Fruit fly (Drosophila melanogaster): ENCODE results near the gene CG33783.

Gene CG33783

DNA sequence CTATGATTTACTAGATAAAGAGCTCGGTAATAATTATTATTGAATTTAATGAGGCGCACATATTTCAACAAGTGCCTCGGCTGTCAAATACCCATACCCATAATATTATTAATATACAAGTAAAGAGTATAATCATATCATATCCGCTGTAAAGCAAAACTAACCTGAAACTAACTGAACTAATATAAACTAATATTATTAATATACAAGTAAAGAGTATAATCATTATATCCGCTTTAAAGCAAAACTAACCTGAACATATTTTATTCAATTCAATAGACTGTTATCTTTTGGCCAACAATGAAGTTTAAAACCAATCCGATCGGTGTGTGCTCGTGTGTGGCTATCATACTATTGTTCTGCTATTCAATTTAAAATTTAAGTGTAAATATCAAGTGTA is at the start of gene CG33783:
Gene CG33783, plus strand, starts transcription at position 301 of the 400 bp plus-strand sequence.
- TF ChIP-seq CTCF (optimal IDR thresholded peaks at IDR 0.05) (no peak), CG8478 (optimal IDR thresholded peaks at IDR 0.05) (no peak)

DNA sequence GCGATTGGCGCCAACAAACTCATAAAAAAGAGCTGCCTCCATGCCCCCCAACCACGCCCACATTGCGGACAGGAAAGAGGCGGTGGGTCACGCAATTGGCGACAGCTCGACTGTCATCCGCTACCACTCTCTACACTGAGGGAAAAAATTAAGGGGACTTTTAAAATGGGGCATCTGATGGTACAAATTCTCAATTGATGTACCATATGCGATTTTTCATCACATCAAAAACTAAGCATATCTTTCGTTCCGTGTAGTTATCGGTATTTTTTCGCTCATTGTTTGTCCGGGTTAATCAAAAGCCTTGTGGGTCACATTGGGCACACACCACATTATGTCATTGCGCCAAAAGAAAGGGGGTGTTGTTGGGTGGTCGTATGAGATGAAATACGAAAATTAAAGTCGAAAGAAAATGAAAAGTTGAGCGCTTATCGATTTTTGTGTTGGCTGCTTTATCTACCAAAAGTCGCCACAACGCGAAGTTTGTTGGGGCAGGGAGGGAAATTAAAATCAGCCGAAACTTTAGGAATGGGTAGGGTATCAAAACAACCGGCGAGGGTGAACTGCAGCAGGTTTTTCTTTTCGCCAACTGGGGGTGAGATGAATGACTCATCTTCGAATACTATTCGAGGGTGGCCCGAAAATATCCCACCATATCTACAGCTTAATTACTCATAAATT is 42.4 kb upstream of the CG33783 start:
- TF ChIP-seq CG8478 (optimal IDR thresholded peaks at IDR 0.05) (no peak), CTCF (optimal IDR thresholded peaks at IDR 0.05) (no peak)

DNA sequence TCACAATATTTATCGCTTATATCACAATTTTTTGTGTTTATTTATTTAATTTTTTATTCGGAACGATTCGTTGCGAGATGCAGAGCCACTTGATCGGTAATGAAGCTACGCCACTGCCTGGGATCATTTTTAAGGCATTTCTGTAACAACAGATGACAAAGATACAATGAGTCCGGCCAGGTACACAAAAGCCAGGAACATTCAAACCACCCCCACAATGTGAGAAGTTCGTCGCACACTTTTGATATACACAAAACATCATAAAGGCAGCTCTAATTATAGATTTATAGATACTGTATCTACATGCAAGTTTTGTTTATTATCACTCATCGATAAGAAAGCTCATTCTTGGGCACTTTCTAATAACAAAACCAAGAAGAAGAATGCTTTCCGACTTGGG is 41.5 kb upstream of the CG33783 start, which contains the start of gene CG31407:
Gene CG31407, minus strand, starts transcription at position 101 of the 400 bp plus-strand sequence.
- TF ChIP-seq CG8478 (optimal IDR thresholded peaks at IDR 0.05) = no peak
- TF ChIP-seq CTCF (optimal IDR thresholded peaks at IDR 0.05) = no peak

DNA sequence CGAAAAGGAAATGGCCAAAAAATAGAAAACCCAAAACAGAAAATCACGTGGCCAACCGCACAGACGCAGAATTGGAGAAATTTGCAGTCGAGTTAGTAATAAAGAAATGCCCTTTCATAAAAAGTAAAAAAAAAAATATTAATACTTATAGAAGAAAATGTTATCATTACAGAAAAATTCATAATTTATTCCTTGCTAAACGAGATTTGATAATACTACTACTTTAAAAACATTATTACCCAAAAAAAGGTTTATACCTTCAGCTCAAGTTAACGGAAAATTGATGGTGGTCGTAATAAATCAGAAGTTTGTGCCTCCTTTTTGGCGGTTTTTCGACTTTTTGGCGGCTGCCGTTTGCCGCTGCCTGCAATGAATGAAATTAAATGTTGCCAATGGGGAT is 38.2 kb upstream of the CG33783 start:
- no peak for TF ChIP-seq CG8478 (optimal IDR thresholded peaks at IDR 0.05)
- no peak for TF ChIP-seq CTCF (optimal IDR thresholded peaks at IDR 0.05)

DNA sequence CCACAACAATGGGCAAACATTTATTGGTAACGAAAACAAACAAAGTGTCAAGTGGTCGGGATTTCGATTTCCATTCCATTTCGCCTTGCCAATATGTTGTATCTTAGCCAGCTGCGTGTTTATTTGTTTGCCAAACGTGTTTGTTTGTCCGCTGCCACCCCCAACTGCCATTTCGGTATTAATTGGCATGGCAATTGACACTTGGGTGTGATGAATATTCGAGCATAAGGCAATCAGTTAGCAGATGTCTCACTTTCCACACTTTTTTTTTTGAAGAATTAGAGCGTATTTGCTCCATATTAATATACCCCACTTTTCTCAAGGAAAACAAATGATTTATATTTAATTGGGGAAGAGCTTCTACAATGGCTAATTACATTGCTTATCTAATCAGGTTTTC is 35.1 kb upstream of the CG33783 start:
- TF ChIP-seq CTCF (optimal IDR thresholded peaks at IDR 0.05) (no peak), CG8478 (optimal IDR thresholded peaks at IDR 0.05) (no peak)

DNA sequence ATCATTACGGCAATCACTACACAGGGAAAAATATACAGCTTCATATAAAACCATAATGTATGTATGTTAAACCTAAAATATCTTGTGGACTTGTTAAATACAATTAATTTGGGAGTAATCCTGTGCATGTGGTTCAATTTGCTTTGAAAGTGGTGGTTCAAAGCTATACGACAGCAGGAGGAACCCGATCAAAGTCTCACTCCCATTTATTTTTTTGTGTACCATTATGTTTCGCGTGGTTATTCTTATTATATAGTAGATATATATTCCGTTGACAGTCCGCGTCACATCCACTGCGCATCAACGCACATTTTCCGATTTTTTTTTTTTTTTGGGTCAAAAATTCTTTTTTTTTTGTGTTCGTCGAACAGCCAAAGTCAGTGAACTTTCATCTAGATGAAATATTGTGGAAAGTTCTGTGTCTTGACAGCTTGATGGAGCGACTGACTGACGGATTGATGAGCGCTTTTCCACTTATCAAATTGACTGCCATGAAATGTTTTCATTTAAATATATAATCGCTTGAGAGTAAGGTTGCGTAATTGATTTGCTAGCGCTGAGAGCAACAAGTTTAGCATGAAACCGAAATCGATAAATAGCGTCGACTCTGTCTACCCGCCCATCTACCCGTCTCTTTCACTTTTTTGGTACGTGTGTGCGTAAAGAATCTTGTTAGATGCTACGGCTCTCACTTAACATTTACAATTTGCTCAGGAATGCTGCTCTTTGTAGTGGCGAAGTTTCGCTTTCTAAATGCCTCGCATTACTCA is 33.4 kb upstream of the CG33783 start:
- no peak for TF ChIP-seq CTCF (optimal IDR thresholded peaks at IDR 0.05)
- no peak for TF ChIP-seq CG8478 (optimal IDR thresholded peaks at IDR 0.05)

DNA sequence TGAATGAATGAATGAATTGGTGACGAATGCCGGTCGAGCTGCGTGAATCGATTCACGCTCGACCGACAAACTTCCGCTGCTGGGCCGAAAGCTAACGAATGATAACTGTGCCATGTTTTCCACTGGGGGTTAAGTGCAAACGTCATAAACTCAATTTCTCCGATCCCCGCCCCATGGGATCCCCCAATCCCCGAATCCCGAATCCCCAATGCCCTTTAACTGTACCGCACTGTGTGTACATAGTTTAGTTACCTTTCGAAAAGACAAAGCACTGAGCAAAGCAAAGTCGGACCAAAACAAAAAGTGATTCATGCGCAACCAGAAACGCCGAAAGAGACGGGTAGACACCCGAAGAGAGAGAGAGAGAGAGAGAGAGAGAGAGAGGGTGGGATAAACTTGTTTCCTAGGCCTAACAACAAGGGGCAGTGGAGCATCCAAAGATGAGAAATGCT is 31.5 kb upstream of the CG33783 start:
- TF ChIP-seq CTCF (optimal IDR thresholded peaks at IDR 0.05) = no peak
- TF ChIP-seq CG8478 (optimal IDR thresholded peaks at IDR 0.05) = no peak

DNA sequence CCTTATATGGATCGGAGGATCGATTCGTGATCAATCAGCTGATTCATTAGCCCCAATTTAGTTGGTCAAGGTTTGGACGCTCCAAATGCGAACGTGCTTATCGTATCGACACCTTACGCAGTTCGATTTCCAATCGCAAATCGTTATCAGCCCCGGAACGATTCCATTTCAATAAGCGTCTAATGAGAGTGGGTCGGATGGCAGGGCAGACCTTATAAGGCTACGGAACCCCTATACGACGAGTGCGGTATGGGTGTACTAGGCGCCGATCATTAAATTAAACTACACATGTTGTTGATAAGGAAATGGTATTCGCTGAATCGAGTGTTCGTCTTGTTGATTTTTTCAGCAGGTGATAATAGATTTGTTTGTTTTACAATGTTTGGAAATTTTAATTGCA is 30.8 kb upstream of the CG33783 start:
- TF ChIP-seq CG8478 (optimal IDR thresholded peaks at IDR 0.05) = no peak
- TF ChIP-seq CTCF (optimal IDR thresholded peaks at IDR 0.05) = no peak

DNA sequence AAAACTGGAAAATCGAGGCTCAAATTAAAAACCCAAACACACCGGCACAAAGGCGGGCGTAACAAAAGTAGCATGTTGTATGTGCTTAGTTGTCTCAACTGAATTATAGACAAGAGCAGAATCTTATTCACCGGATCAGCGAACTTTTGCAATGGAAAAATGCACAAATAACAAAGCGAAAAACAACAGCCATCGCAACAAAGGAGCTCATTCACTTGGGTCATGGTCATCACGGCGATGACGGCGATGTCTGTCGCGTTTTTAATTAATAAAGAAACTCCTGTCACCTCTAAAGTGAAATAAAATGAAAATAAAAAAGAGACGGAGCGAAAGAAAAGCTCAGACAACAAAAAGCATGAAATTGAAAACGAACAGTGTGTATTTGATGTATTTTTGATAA is 27.4 kb upstream of the CG33783 start:
- TF ChIP-seq CTCF (optimal IDR thresholded peaks at IDR 0.05) (no peak), CG8478 (optimal IDR thresholded peaks at IDR 0.05) (no peak)

DNA sequence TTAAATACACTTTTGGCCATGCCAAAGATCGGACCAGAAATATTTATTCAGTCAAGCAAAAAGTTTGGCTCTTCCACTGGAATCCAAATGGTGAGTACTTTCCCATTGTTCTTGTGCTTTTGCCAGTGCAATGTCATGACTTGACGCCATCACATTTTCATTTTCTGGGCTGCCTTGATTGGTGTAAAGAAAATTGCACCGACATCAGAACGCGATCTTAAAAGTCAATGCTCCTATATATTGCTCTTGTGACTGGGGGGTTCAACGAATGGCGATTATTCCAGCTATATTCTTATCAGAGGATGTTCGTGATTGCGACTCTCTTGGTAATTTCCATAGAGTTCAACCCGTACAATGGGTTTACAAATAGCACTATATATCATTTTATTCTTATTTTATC is 26.1 kb upstream of the CG33783 start:
- TF ChIP-seq CTCF (optimal IDR thresholded peaks at IDR 0.05) = no peak
- no peak for TF ChIP-seq CG8478 (optimal IDR thresholded peaks at IDR 0.05)

DNA sequence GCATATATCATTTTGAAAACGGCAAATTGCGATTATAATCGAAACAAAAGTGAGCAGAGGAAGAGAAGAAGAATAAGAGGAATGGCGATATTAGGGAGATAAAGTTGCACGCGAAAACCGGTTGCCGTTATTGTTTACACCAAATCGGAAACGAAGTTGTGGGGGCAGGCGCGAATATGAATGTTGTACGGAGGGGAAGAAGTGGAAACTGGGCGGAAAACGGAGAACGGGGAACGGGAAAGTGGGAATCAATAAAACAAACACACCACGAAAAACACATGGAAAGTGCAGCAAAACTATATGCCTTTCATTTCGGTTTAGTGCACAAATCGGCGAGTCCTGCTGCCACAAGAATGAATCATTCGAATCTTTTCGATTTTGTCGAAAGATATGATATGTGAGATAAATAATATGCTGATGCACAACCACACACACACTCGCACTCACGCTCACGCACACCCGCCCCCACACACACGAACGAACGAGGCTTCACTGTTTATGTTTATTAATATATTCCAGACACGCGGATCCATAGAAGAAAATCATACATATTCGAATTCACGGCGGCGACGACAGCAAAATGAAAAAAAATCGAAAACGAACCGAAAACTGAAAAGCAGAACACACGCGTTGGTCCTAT is 24.4 kb upstream of the CG33783 start:
- no peak for TF ChIP-seq CTCF (optimal IDR thresholded peaks at IDR 0.05)
- TF ChIP-seq CG8478 (optimal IDR thresholded peaks at IDR 0.05) = no peak

DNA sequence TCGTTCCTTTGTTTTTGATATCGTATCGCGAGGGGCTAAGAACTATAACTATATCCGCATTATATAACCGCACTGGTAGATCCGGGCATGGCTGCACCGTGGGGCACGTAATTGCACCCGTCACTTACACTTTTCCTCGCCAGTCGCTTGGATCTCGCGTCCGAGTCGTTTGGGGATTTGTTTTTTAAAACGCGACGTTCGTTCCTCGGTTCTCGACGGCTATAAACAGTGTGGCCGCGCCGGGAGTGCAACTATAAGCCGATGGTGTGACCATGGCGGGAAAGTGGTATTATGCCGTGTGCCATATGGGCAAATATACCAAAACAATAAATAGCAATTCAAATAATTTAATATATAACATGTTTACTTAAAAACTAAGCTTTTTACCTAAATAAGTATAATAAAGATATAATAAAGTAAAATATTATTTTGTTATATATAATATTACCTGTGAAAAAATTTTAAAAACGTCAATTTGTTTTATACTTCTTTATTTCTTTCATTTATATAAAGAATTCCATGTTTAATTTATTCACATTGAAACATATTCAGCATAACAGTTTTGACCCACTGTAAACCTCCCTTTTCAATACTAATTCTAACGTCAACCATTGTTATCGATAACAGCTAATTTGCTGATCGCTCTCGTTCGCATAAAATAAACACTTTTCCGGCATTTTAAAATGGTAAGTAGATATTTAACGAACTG is 23.8 kb upstream of the CG33783 start, which contains the start of the genes Mical and CG3909:
Gene Mical, minus strand, starts transcription at position 232 of the 709 bp plus-strand sequence.
Gene CG3909, plus strand, starts transcription at position 607 of the 709 bp plus-strand sequence.
- TF ChIP-seq CG8478 (optimal IDR thresholded peaks at IDR 0.05) (no peak), CTCF (optimal IDR thresholded peaks at IDR 0.05) (no peak)

DNA sequence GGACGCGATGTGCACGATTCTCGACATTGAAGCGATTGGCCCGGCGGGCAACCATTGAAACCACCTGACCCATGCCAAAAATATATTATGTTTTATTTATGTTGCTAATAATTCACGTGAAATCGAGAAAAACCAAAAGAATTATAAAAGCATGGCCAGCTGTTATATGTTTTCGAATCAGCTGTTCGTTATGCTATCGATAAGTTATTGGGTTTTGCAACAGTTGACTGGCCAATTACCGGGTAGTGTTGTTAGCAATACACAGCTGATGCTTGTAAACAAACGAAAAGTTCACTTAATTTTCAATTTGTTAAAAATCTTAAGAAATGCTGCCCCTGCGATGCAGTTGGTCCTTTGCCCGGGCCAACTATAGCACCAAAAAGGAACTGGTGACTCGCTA is 21.2 kb upstream of the CG33783 start, which contains the start of the genes CG11722 and mtTFB2:
Gene CG11722, minus strand, starts transcription at position 200 of the 400 bp plus-strand sequence.
Gene mtTFB2, plus strand, starts transcription at position 232 of the 400 bp plus-strand sequence.
- no peak for TF ChIP-seq CG8478 (optimal IDR thresholded peaks at IDR 0.05)
- no peak for TF ChIP-seq CTCF (optimal IDR thresholded peaks at IDR 0.05)

DNA sequence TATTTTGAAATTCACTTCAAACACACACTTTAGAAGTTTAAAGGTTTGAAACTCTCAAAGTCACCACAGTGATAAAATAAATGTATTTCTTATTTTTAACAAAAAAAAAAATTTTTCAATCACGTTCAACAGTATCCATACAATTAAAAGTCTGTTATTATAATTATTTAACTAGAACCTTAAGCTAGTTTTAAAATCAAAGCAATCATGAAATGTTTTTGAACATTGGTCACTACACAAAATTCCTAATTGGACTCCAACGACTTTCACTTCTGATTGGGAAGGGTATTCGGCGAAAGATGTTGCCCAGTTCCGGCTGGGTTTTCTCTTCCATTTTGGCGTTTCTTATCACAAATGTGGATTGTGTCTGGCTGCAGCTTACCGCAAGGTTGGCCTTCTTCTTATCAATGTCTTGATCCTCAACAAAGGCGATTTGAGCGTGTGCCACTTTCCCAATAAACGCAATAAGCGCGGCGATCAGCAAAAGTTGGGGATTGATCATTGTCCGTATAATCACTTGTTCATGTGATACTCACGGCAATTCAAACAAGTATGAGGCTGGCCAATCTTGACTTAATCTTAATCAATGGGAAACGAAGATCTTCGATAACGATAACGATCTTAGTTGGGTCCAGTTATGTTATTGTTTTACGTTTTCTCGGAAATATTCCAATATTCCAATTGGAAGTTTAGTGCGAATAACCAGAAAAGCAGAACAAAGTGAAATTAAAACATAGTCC is 18.4 kb upstream of the CG33783 start:
- TF ChIP-seq CG8478 (optimal IDR thresholded peaks at IDR 0.05) (no peak), CTCF (optimal IDR thresholded peaks at IDR 0.05) (no peak)

DNA sequence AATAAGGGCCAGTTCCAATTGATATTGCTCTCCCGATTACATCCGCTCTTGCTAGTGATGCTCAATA is 18.0 kb upstream of the CG33783 start, which contains the start of gene CG12811:
Gene CG12811, minus strand, starts transcription at position 23 of the 67 bp plus-strand sequence.
- TF ChIP-seq CTCF (optimal IDR thresholded peaks at IDR 0.05) (no peak), CG8478 (optimal IDR thresholded peaks at IDR 0.05) (no peak)
